Worm (Caenorhabditis elegans) whole organism, late embryonic: ENCODE data around the gene pigk-1.

Source experiments
- C08G9.2 ChIP-seq: sonication (generic microtip); optimal IDR thresholded peaks from 2 replicates; lab custom pipeline; 2016; ENCODE audit warnings: mild to moderate bottlenecking, missing genetic modification characterization, moderate library complexity, missing compliant biosample characterization
- C38D4.7 ChIP-seq: fragments of 200-800 bp; sonication (Bioruptor generic); optimal IDR thresholded peaks from 2 replicates; lab custom pipeline; 2018; ENCODE audit warnings: mild to moderate bottlenecking, missing genetic modification characterization, moderate library complexity, missing compliant biosample characterization
- F13H6.1 ChIP-seq: sonication (generic microtip); optimal IDR thresholded peaks from 2 replicates; lab custom pipeline; 2016; ENCODE audit warnings: missing genetic modification characterization, missing compliant biosample characterization
- K02D7.2 ChIP-seq: sonication (generic microtip); optimal IDR thresholded peaks from 2 replicates; lab custom pipeline; 2017; ENCODE audit warnings: mild to moderate bottlenecking, missing genetic modification characterization, missing compliant biosample characterization
- K09A11.1 ChIP-seq: sonication (generic microtip); optimal IDR thresholded peaks from 2 replicates; lab custom pipeline; 2017; ENCODE audit warnings: antibody characterized with exemption, mild to moderate bottlenecking, missing genetic modification characterization, missing compliant biosample characterization; ENCODE audit not compliant: insufficient read depth
- T23F11.4 ChIP-seq: fragments of 200-800 bp; sonication (Bioruptor generic); optimal IDR thresholded peaks from 2 replicates; lab custom pipeline; 2018; ENCODE audit warnings: mild to moderate bottlenecking, missing genetic modification characterization, missing compliant biosample characterization
- Y22D7AL.16 ChIP-seq: sonication (generic microtip); optimal IDR thresholded peaks from 2 replicates; lab custom pipeline; 2016; ENCODE audit warnings: missing genetic modification characterization, missing compliant biosample characterization
- ahr-1 ChIP-seq: sonication (generic microtip); optimal IDR thresholded peaks from 2 replicates; lab custom pipeline; 2016; ENCODE audit warnings: missing genetic modification characterization, missing compliant biosample characterization
- ama-1 ChIP-seq: fragments of 150-350 bp; optimal IDR thresholded peaks from 2 replicates; lab custom pipeline; 2014
- ceh-18 ChIP-seq: sonication (generic microtip); optimal IDR thresholded peaks from 2 replicates; lab custom pipeline; 2016; ENCODE audit warnings: missing genetic modification characterization, missing compliant biosample characterization
- ceh-19 ChIP-seq: fragments of 200-800 bp; sonication (Bioruptor generic); optimal IDR thresholded peaks from 2 replicates; lab custom pipeline; 2018; ENCODE audit warnings: mild to moderate bottlenecking, missing genetic modification characterization, missing compliant biosample characterization
- ceh-2 ChIP-seq: sonication (generic microtip); optimal IDR thresholded peaks from 2 replicates; lab custom pipeline; 2016; ENCODE audit warnings: missing genotype, missing genetic modification characterization, missing compliant biosample characterization
- ceh-24 ChIP-seq: sonication (generic microtip); optimal IDR thresholded peaks from 2 replicates; lab custom pipeline; 2016; ENCODE audit warnings: mild to moderate bottlenecking, missing genetic modification characterization, missing compliant biosample characterization
- ceh-34 ChIP-seq: sonication (generic microtip); optimal IDR thresholded peaks from 2 replicates; lab custom pipeline; 2016; ENCODE audit warnings: mild to moderate bottlenecking, missing genetic modification characterization, missing compliant biosample characterization
- ceh-45 ChIP-seq: fragments of 200-800 bp; sonication (Bioruptor generic); IDR thresholded peaks from 2 replicates; pipeline ENCODE4 v1.3.6; 2022; ENCODE audit warnings: missing genetic modification reagents, missing genetic modification characterization, missing compliant biosample characterization
- ceh-48 ChIP-seq: sonication (generic microtip); optimal IDR thresholded peaks from 2 replicates; lab custom pipeline; 2016; ENCODE audit warnings: missing genetic modification characterization, inconsistent platforms, missing compliant biosample characterization
- che-1 ChIP-seq: sonication (generic microtip); optimal IDR thresholded peaks from 2 replicates; lab custom pipeline; 2016; ENCODE audit warnings: mild to moderate bottlenecking, missing genetic modification characterization, missing compliant biosample characterization
- dmd-4 ChIP-seq: sonication (generic microtip); optimal IDR thresholded peaks from 2 replicates; lab custom pipeline; 2016; ENCODE audit warnings: borderline replicate concordance, missing genetic modification characterization, missing compliant biosample characterization
- elt-2 ChIP-seq: sonication (generic microtip); optimal IDR thresholded peaks from 2 replicates; lab custom pipeline; 2016; ENCODE audit warnings: missing genetic modification reagents, missing genetic modification characterization, missing compliant biosample characterization
- elt-4 ChIP-seq: sonication (generic microtip); optimal IDR thresholded peaks from 2 replicates; lab custom pipeline; 2016; ENCODE audit warnings: missing genetic modification characterization, missing compliant biosample characterization
- ets-4 ChIP-seq: sonication (generic microtip); optimal IDR thresholded peaks from 2 replicates; lab custom pipeline; 2016; ENCODE audit warnings: missing genetic modification characterization, missing compliant biosample characterization
- eyg-1 ChIP-seq: sonication (generic microtip); optimal IDR thresholded peaks from 2 replicates; lab custom pipeline; 2016; ENCODE audit warnings: missing genotype, missing genetic modification characterization, missing compliant biosample characterization
- hlh-13 ChIP-seq: fragments of 200-800 bp; sonication (Bioruptor generic); optimal IDR thresholded peaks from 2 replicates; lab custom pipeline; 2018; ENCODE audit warnings: mild to moderate bottlenecking, missing genetic modification characterization, missing compliant biosample characterization
- lim-6 ChIP-seq: sonication (generic microtip); optimal IDR thresholded peaks from 2 replicates; lab custom pipeline; 2016; ENCODE audit warnings: missing genetic modification characterization, missing compliant biosample characterization
- madf-2 ChIP-seq: sonication (generic microtip); optimal IDR thresholded peaks from 2 replicates; lab custom pipeline; 2017; ENCODE audit warnings: missing genetic modification characterization, missing compliant biosample characterization
- nfya-1 ChIP-seq: sonication (generic microtip); optimal IDR thresholded peaks from 2 replicates; lab custom pipeline; 2017; ENCODE audit warnings: missing genetic modification characterization, mild to moderate bottlenecking, missing compliant biosample characterization, antibody characterized with exemption, moderate library complexity
- nhr-11 ChIP-seq: fragments of 150-350 bp; optimal IDR thresholded peaks from 2 replicates; lab custom pipeline; 2014; ENCODE audit warnings: missing biosample characterization, missing genetic modification characterization
- pat-9 ChIP-seq: fragments of 200-800 bp; sonication (Bioruptor generic); optimal IDR thresholded peaks from 2 replicates; lab custom pipeline; 2018; ENCODE audit warnings: mild to moderate bottlenecking, missing genetic modification characterization, moderate library complexity, missing compliant biosample characterization
- pha-2 ChIP-seq: sonication (generic microtip); optimal IDR thresholded peaks from 2 replicates; lab custom pipeline; 2017; ENCODE audit warnings: mild to moderate bottlenecking, missing genetic modification characterization, missing compliant biosample characterization
- pros-1 ChIP-seq: fragments of 150-350 bp; optimal IDR thresholded peaks from 2 replicates; lab custom pipeline; 2014; ENCODE audit warnings: missing biosample characterization, missing genetic modification reagents, missing genetic modification characterization
- rnt-1 ChIP-seq: sonication (generic microtip); optimal IDR thresholded peaks from 2 replicates; lab custom pipeline; 2016; ENCODE audit warnings: missing genetic modification characterization, missing compliant biosample characterization
- sdc-2 ChIP-seq: sonication (generic microtip); optimal IDR thresholded peaks from 2 replicates; lab custom pipeline; 2016; ENCODE audit warnings: missing genotype, missing genetic modification characterization, missing compliant biosample characterization
- sox-4 ChIP-seq: sonication (generic microtip); optimal IDR thresholded peaks from 2 replicates; lab custom pipeline; 2017; ENCODE audit warnings: mild to moderate bottlenecking, missing genetic modification characterization, inconsistent platforms, missing compliant biosample characterization
- syd-9 ChIP-seq: sonication (generic microtip); optimal IDR thresholded peaks from 2 replicates; lab custom pipeline; 2016; ENCODE audit warnings: mild to moderate bottlenecking, missing genetic modification characterization, moderate library complexity, missing compliant biosample characterization
- tbx-2 ChIP-seq: sonication (generic microtip); optimal IDR thresholded peaks from 2 replicates; lab custom pipeline; 2016; ENCODE audit warnings: missing genetic modification characterization, missing compliant biosample characterization
- ttx-3 ChIP-seq: sonication (generic microtip); optimal IDR thresholded peaks from 2 replicates; lab custom pipeline; 2016; ENCODE audit warnings: missing genetic modification reagents, missing genetic modification characterization, missing compliant biosample characterization
- unc-3 ChIP-seq, 2 experiments: fragments of 200-800 bp in 1 of 2; sonication (Bioruptor generic) in 1 of 2; sonication (generic microtip) in 1 of 2; conservative IDR thresholded peaks in 1 of 2; optimal IDR thresholded peaks in 1 of 2; 2 replicates each; pipeline versions ENCODE4 v1.3.6 to Lab custom; 2016 to 2022; ENCODE audit warnings: missing compliant biosample characterization in 2 of 2, missing genetic modification characterization in 2 of 2, missing genetic modification reagents in 1 of 2
- unc-55 ChIP-seq: sonication (generic microtip); optimal IDR thresholded peaks from 2 replicates; lab custom pipeline; 2017; ENCODE audit warnings: missing biosample characterization, missing genetic modification reagents, missing genetic modification characterization

Gene pigk-1

ce11 chrIV:11105724-11106123 is 4.1 kb downstream of the pigk-1 start, which contains the start of gene srlf-24:
TSS of gene srlf-24 (minus strand) at chrIV:11105824.
- no peak for TF ChIP-seq ceh-19 (GFP tag; lab: Kevin White, UChicago)
- TF ChIP-seq elt-2: no peak
- no peak for TF ChIP-seq F13H6.1 (tag; lab: Kevin White, UChicago)
- TF ChIP-seq hlh-13 (GFP tag; lab: Kevin White, UChicago): no peak
- TF ChIP-seq K09A11.1 (tag; lab: Kevin White, UChicago): no peak
- no peak for TF ChIP-seq C38D4.7 (GFP tag; lab: Kevin White, UChicago)
- TF ChIP-seq tbx-2 (tag; lab: Kevin White, UChicago): no peak
- TF ChIP-seq ahr-1 (tag; lab: Kevin White, UChicago): no peak
- TF ChIP-seq unc-55 (GFP tag; lab: Kevin White, UChicago): no peak
- no peak for TF ChIP-seq dmd-4
- no peak for TF ChIP-seq eyg-1 (tag; lab: Kevin White, UChicago)
- TF ChIP-seq sox-4 (tag; lab: Kevin White, UChicago): no peak
- no peak for TF ChIP-seq unc-3 (GFP tag; conservative IDR thresholded peaks at IDR 0.05; lab: Robert Waterston, UW)
- TF ChIP-seq unc-3 (tag; optimal IDR thresholded peaks at IDR 0.05; lab: Kevin White, UChicago): no peak
- TF ChIP-seq Y22D7AL.16 (tag; lab: Kevin White, UChicago): no peak

ce11 chrIV:11103501-11103900 is 6.3 kb downstream of the pigk-1 start:
- no peak for TF ChIP-seq sox-4 (tag; lab: Kevin White, UChicago)
- TF ChIP-seq ceh-18 (tag; lab: Kevin White, UChicago): no peak
- no peak for TF ChIP-seq T23F11.4 (GFP tag; lab: Kevin White, UChicago)
- peak; percentile 79 for TF ChIP-seq nhr-11 (tag; lab: Kevin White, UChicago)
- no peak for TF ChIP-seq eyg-1 (tag; lab: Kevin White, UChicago)

- TF ChIP-seq pha-2 (tag; lab: Kevin White, UChicago) (no peak), ceh-34 (no peak), madf-2 (tag; lab: Kevin White, UChicago) (no peak), ama-1 (lab: Kevin White, UChicago) (no peak), Y22D7AL.16 (tag; lab: Kevin White, UChicago) (no peak), K09A11.1 (tag; lab: Kevin White, UChicago) (no peak), tbx-2 (tag; lab: Kevin White, UChicago) (no peak), lim-6 (tag; lab: Kevin White, UChicago) (no peak), ttx-3 (tag; lab: Kevin White, UChicago) (no peak), ceh-45 (GFP tag; lab: Robert Waterston, UW) (no peak), ceh-24 (tag; lab: Kevin White, UChicago) (no peak), C08G9.2 (no peak), K02D7.2 (no peak), unc-55 (GFP tag; lab: Kevin White, UChicago) (no peak)
- TF ChIP-seq, all 69 proteins: peak for 0
Observed at ce11 chrIV:11102608-11103007, 7.2 kb downstream of the pigk-1 start, which contains the start of gene srlf-17. TSS of gene srlf-17 (minus strand) at chrIV:11102708.

ce11 chrIV:11101383-11101782 is 8.4 kb downstream of the pigk-1 start, which contains the start of gene srlf-18:
TSS of gene srlf-18 (minus strand) at chrIV:11101483.
- TF ChIP-seq che-1 (tag; lab: Kevin White, UChicago): no peak
- TF ChIP-seq elt-4 (tag; lab: Kevin White, UChicago): no peak
- TF ChIP-seq ets-4 (tag; lab: Kevin White, UChicago): no peak
- TF ChIP-seq syd-9: no peak
- no peak for TF ChIP-seq ceh-48 (tag; lab: Kevin White, UChicago)
- TF ChIP-seq nfya-1 (tag; lab: Kevin White, UChicago): no peak
- no peak for TF ChIP-seq ttx-3 (tag; lab: Kevin White, UChicago)
- no peak for TF ChIP-seq sox-4 (tag; lab: Kevin White, UChicago)
- no peak for TF ChIP-seq rnt-1
- TF ChIP-seq pros-1 (tag; lab: Kevin White, UChicago): no peak
- TF ChIP-seq sdc-2 (tag; lab: Kevin White, UChicago): no peak
- TF ChIP-seq pat-9 (tag; lab: Kevin White, UChicago): no peak
- no peak for TF ChIP-seq ceh-2 (tag; lab: Kevin White, UChicago)
- TF ChIP-seq tbx-2 (tag; lab: Kevin White, UChicago): no peak
